Fruit fly (Drosophila melanogaster) Kc167 (cell line): Measurements from ENCODE around the gene CG15422.

Source experiments
- Sin3A ChIP-seq: fragments of >200 bp; optimal IDR thresholded peaks from 2 replicates; lab custom pipeline; 2018; ENCODE audit warnings: missing external identifiers
- insv ChIP-seq: fragments of >200 bp; optimal IDR thresholded peaks from 3 replicates; lab custom pipeline; 2018; ENCODE audit warnings: missing external identifiers
- psq ChIP-seq: fragments of >200 bp; optimal IDR thresholded peaks from 2 replicates; lab custom pipeline; 2017; ENCODE audit warnings: missing external identifiers
- ttk ChIP-seq: sonication (Bioruptor generic); optimal IDR thresholded peaks from 2 replicates; lab custom pipeline; 2017; ENCODE audit warnings: missing external identifiers

DNA sequence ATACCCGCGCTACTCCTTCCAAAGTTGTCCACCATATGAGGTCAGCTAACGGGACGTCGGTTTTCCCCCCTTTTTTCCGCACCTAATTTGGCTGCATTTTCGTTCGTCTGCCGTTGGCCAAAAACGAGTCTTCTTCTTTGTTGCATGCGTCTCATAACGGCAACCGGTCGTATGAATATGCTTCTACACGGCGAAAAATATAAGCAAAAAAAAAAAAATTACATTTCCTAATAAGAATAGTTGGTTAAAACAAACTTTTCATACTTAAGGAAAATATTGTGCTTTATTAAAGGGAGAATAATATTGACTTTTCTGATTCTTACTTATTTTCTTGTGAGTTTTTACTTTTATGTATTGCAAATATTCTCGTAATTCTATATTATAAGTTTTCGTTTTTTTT is 20.3 kb downstream of the CG15422 start:
- no peak for TF ChIP-seq Sin3A
- TF ChIP-seq ttk (lab: Kevin White, UChicago) = no peak
- TF ChIP-seq insv (lab: Kevin White, UChicago) = no peak
- TF ChIP-seq psq (lab: Kevin White, UChicago) = no peak
